Worm (Caenorhabditis elegans): Measurements from ENCODE around the gene ZK418.6.

Gene ZK418.6

ce11 chrIII:7122860-7123259 lies 44.2 kb upstream of the ZK418.6 start, which contains the start of the genes B0280.9 and rpia-1 (continued):
- TF ChIP-seq daf-19 (GFP tag; conservative IDR thresholded peaks at IDR 0.05) (no peak), hlh-30 (tag; optimal IDR thresholded peaks at IDR 0.05; ENCODE audit: insufficient read depth) (no peak), F44E2.7 (GFP tag; IDR thresholded peaks at IDR 0.05) (no peak), lin-13 (GFP tag; optimal IDR thresholded peaks at IDR 0.05) (no peak), pha-4 (GFP tag; IDR thresholded peaks at IDR 0.05) (no peak), pha-4 (tag; optimal IDR thresholded peaks at IDR 0.05) (no peak)

DNA sequence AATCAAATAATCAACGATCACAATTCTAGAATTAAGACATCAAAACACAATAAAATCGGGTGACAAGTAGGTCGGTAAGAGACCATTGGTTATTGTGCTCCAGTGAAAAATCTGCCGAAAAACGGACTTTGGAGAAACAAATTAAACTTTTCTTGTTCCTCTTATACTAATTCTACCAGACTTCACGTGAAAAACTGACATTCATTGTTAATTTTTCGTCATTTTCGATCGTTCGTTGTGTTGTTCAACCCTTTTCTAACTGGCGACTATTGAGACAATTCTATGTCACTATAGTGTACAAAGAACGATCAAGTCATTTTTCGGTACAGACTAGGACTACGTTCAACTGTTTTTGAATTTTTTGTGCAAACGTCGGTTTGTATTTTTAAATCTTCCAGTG lies 41.8 kb upstream of the ZK418.6 start:
- TF ChIP-seq dpl-1 (GFP tag; optimal IDR thresholded peaks at IDR 0.05) (no peak), snpc-1.2 (GFP tag; IDR thresholded peaks at IDR 0.05) (no peak), nhr-48 (tag; optimal IDR thresholded peaks at IDR 0.05) (peak; percentile 41), mdl-1 (tag; optimal IDR thresholded peaks at IDR 0.05) (no peak), lim-7 (GFP tag; IDR thresholded peaks at IDR 0.05) (no peak), ztf-11 (tag; optimal IDR thresholded peaks at IDR 0.05) (no peak), cey-2 (tag; optimal IDR thresholded peaks at IDR 0.05; ENCODE audit: borderline replicate concordance, insufficient read depth) (no peak), mxl-3 (GFP tag; optimal IDR thresholded peaks at IDR 0.05) (no peak), ceh-82 (tag; optimal IDR thresholded peaks at IDR 0.05) (no peak), fkh-10 (GFP tag; optimal IDR thresholded peaks at IDR 0.05) (no peak), sdz-12 (GFP tag; optimal IDR thresholded peaks at IDR 0.05) (no peak), mep-1 (tag; optimal IDR thresholded peaks at IDR 0.05) (peak; percentile 40), gei-8 (GFP tag; optimal IDR thresholded peaks at IDR 0.05) (no peak), lin-1 (GFP tag; IDR thresholded peaks at IDR 0.05) (no peak), ztf-7 (tag; optimal IDR thresholded peaks at IDR 0.05) (peak; percentile 31), lin-29 (GFP tag; IDR thresholded peaks at IDR 0.05) (no peak), vab-7 (GFP tag; IDR thresholded peaks at IDR 0.05) (no peak), jun-1 (tag; optimal IDR thresholded peaks at IDR 0.05) (no peak), ama-1 (optimal IDR thresholded peaks at IDR 0.05) (peak; percentile 59), ceh-62 (tag; optimal IDR thresholded peaks at IDR 0.05) (no peak), skn-1 (tag; optimal IDR thresholded peaks at IDR 0.05) (no peak), tag-97 (GFP tag; IDR thresholded peaks at IDR 0.05) (no peak), aly-2 (tag; optimal IDR thresholded peaks at IDR 0.05) (no peak), F44E2.7 (GFP tag; IDR thresholded peaks at IDR 0.05) (no peak), pqm-1 (tag; optimal IDR thresholded peaks at IDR 0.05) (peak; percentile 12), T26A8.4 (GFP tag; IDR thresholded peaks at IDR 0.05) (no peak), set-16 (GFP tag; IDR thresholded peaks at IDR 0.05) (no peak), ceh-28 (tag; optimal IDR thresholded peaks at IDR 0.05) (no peak), lin-38 (GFP tag; IDR thresholded peaks at IDR 0.05) (no peak), ZK337.2 (GFP tag; IDR thresholded peaks at IDR 0.05) (no peak), zip-2 (tag; optimal IDR thresholded peaks at IDR 0.05) (no peak), nhr-28 (tag; optimal IDR thresholded peaks at IDR 0.05) (peak; percentile 63), daf-12 (tag; optimal IDR thresholded peaks at IDR 0.05) (no peak), mes-2 (tag; optimal IDR thresholded peaks at IDR 0.05; ENCODE audit: poor library complexity, severe bottlenecking) (peak; percentile 45), nhr-76 (tag; optimal IDR thresholded peaks at IDR 0.05) (no peak), pha-4 (GFP tag; IDR thresholded peaks at IDR 0.05) (no peak), pha-4 (tag; optimal IDR thresholded peaks at IDR 0.05) (no peak), zfp-2 (tag; optimal IDR thresholded peaks at IDR 0.05) (no peak), snpc-4 (tag; optimal IDR thresholded peaks at IDR 0.05) (no peak), nhr-41 (GFP tag; IDR thresholded peaks at IDR 0.05) (no peak), nhr-11 (tag; optimal IDR thresholded peaks at IDR 0.05) (no peak), D1046.2 (GFP tag; IDR thresholded peaks at IDR 0.05) (no peak), ceh-20 (GFP tag; IDR thresholded peaks at IDR 0.05) (no peak), nhr-42 (GFP tag; IDR thresholded peaks at IDR 0.05) (no peak), hmg-1.1 (GFP tag; IDR thresholded peaks at IDR 0.05) (no peak), daf-16 (GFP tag; optimal IDR thresholded peaks at IDR 0.05) (no peak), daf-16 (tag; optimal IDR thresholded peaks at IDR 0.05) (peak; percentile 61), hlh-11 (tag; optimal IDR thresholded peaks at IDR 0.05) (peak; percentile 27), spr-3 (GFP tag; optimal IDR thresholded peaks at IDR 0.05) (no peak)
